Worm (Caenorhabditis elegans) whole organism, young adult: Measurements from ENCODE around the gene mec-14.
A peak's percentile ranks its signal among the peaks of the same experiment; 100 is the strongest.

Source experiments
- B0019.2 ChIP-seq: fragments of 200-800 bp; sonication (Bioruptor generic); conservative IDR thresholded peaks from 2 replicates; pipeline ENCODE4 v1.3.6; 2022; ENCODE audit warnings: missing genetic modification reagents, missing genetic modification characterization, missing compliant biosample characterization
- B0035.1 ChIP-seq: sonication (generic microtip); optimal IDR thresholded peaks from 2 replicates; lab custom pipeline; 2016; ENCODE audit warnings: missing genetic modification characterization, mild to moderate bottlenecking, missing compliant biosample characterization, missing genotype, missing genetic modification reagents
- D2030.7 ChIP-seq: fragments of 200-800 bp; sonication (Bioruptor generic); IDR thresholded peaks from 2 replicates; pipeline ENCODE4 v1.3.6; 2022; ENCODE audit warnings: missing genetic modification reagents, missing genetic modification characterization, missing compliant biosample characterization
- F23B12.7 ChIP-seq: sonication (generic microtip); optimal IDR thresholded peaks from 2 replicates; lab custom pipeline; 2017; ENCODE audit warnings: missing genetic modification characterization, mild to moderate bottlenecking, missing compliant biosample characterization, antibody characterized with exemption, moderate library complexity; ENCODE audit not compliant: insufficient read depth
- F33H1.4 ChIP-seq: fragments of 200-800 bp; sonication (Bioruptor generic); IDR thresholded peaks from 2 replicates; pipeline ENCODE4 v1.3.6; 2022; ENCODE audit warnings: missing genetic modification reagents, missing genetic modification characterization, missing compliant biosample characterization
- Y53F4B.3 ChIP-seq: fragments of 200-800 bp; sonication (Bioruptor generic); IDR thresholded peaks from 2 replicates; pipeline ENCODE4 v1.3.6; 2022; ENCODE audit warnings: missing genetic modification reagents, missing genetic modification characterization, missing compliant biosample characterization
- Y53G8AR.9 ChIP-seq: fragments of 200-800 bp; sonication (Bioruptor generic); conservative IDR thresholded peaks from 2 replicates; pipeline ENCODE4 v1.3.6; 2022; ENCODE audit warnings: missing genetic modification reagents, missing genetic modification characterization, missing compliant biosample characterization
- Y79H2A.3 ChIP-seq: fragments of 200-800 bp; sonication (Bioruptor generic); conservative IDR thresholded peaks from 2 replicates; pipeline ENCODE4 v1.3.6; 2022; ENCODE audit warnings: missing genetic modification reagents, missing genetic modification characterization, missing compliant biosample characterization
- ZK185.1 ChIP-seq: sonication (generic microtip); optimal IDR thresholded peaks from 2 replicates; lab custom pipeline; 2016; ENCODE audit warnings: mild to moderate bottlenecking, missing genetic modification characterization, missing compliant biosample characterization; ENCODE audit not compliant: poor library complexity, severe bottlenecking
- attf-3 ChIP-seq: fragments of 200-800 bp; sonication (Bioruptor generic); conservative IDR thresholded peaks from 2 replicates; pipeline ENCODE4 v1.3.6; 2022; ENCODE audit warnings: missing genetic modification reagents, missing genetic modification characterization, missing compliant biosample characterization
- attf-5 ChIP-seq: fragments of 200-800 bp; sonication (Bioruptor generic); optimal IDR thresholded peaks from 2 replicates; lab custom pipeline; 2018; ENCODE audit warnings: mild to moderate bottlenecking, missing genetic modification characterization, missing compliant biosample characterization
- cebp-1 ChIP-seq, 2 experiments: fragments of 200-800 bp in 1 of 2; sonication (Bioruptor generic) in 1 of 2; sonication (generic microtip) in 1 of 2; IDR thresholded peaks in 1 of 2; optimal IDR thresholded peaks in 1 of 2; 2 replicates each; pipeline versions ENCODE4 v1.3.6 to Lab custom; 2017 to 2022; ENCODE audit warnings: missing compliant biosample characterization in 2 of 2, missing genetic modification characterization in 2 of 2, mild to moderate bottlenecking in 1 of 2, missing genetic modification reagents in 1 of 2, moderate library complexity in 1 of 2
- cebp-2 ChIP-seq: fragments of 200-800 bp; sonication (Bioruptor generic); IDR thresholded peaks from 2 replicates; pipeline ENCODE4 v1.3.6; 2022; ENCODE audit warnings: missing genetic modification characterization, missing compliant biosample characterization
- ceh-40 ChIP-seq: fragments of 200-800 bp; sonication (Bioruptor generic); IDR thresholded peaks from 2 replicates; pipeline ENCODE4 v1.3.6; 2022; ENCODE audit warnings: missing genetic modification characterization, missing compliant biosample characterization
- ceh-91 ChIP-seq: fragments of 200-800 bp; sonication (Bioruptor generic); IDR thresholded peaks from 2 replicates; pipeline ENCODE4 v1.3.6; 2022; ENCODE audit warnings: missing genetic modification reagents, missing genetic modification characterization, missing compliant biosample characterization
- die-1 ChIP-seq: sonication (generic microtip); optimal IDR thresholded peaks from 2 replicates; lab custom pipeline; 2016; ENCODE audit warnings: missing genotype, mild to moderate bottlenecking, missing genetic modification characterization, missing compliant biosample characterization
- dpff-1 ChIP-seq: sonication (generic microtip); optimal IDR thresholded peaks from 2 replicates; lab custom pipeline; 2017; ENCODE audit warnings: mild to moderate bottlenecking, missing genetic modification characterization, missing compliant biosample characterization
- egrh-3 ChIP-seq: fragments of 200-800 bp; sonication (Bioruptor generic); IDR thresholded peaks from 2 replicates; pipeline ENCODE4 v1.3.6; 2022; ENCODE audit warnings: missing genetic modification reagents, missing genetic modification characterization, missing compliant biosample characterization
- gei-17 ChIP-seq: fragments of 200-800 bp; sonication (Bioruptor generic); optimal IDR thresholded peaks from 2 replicates; lab custom pipeline; 2018; ENCODE audit warnings: mild to moderate bottlenecking, missing genetic modification characterization, missing compliant biosample characterization
- hmg-1.2 ChIP-seq: fragments of 200-800 bp; sonication (Bioruptor generic); IDR thresholded peaks from 2 replicates; pipeline ENCODE4 v1.3.6; 2022; ENCODE audit warnings: missing genetic modification reagents, missing genetic modification characterization, missing compliant biosample characterization
- hrde-1 ChIP-seq: sonication (generic microtip); optimal IDR thresholded peaks from 2 replicates; lab custom pipeline; 2016; ENCODE audit warnings: missing genetic modification characterization, mild to moderate bottlenecking, missing compliant biosample characterization, moderate library complexity, missing genotype, missing genetic modification reagents, borderline replicate concordance
- let-607 ChIP-seq, 2 experiments: fragments of 200-800 bp in 1 of 2; sonication (Bioruptor generic) in 1 of 2; sonication (generic microtip) in 1 of 2; optimal IDR thresholded peaks; 2 replicates each; lab custom pipeline; 2016 to 2018; ENCODE audit warnings: mild to moderate bottlenecking in 2 of 2, missing compliant biosample characterization in 2 of 2, missing genetic modification characterization in 2 of 2, moderate library complexity in 2 of 2, missing genotype in 1 of 2
- lin-35 ChIP-seq, 3 experiments: fragments of 150-350 bp in 2 of 3; sonication (generic microtip) in 1 of 3; optimal IDR thresholded peaks; 2 replicates each; lab custom pipeline; 2014 to 2018; ENCODE audit warnings: missing biosample characterization in 3 of 3, missing genetic modification characterization in 3 of 3, missing genetic modification reagents in 3 of 3
- lin-40 ChIP-seq: sonication (generic microtip); optimal IDR thresholded peaks from 2 replicates; lab custom pipeline; 2016; ENCODE audit warnings: missing genetic modification characterization, mild to moderate bottlenecking, missing compliant biosample characterization, missing genotype, missing genetic modification reagents
- lin-54 ChIP-seq: fragments of 200-800 bp; sonication (Bioruptor generic); optimal IDR thresholded peaks from 2 replicates; lab custom pipeline; 2018; ENCODE audit warnings: mild to moderate bottlenecking, missing genetic modification characterization, missing compliant biosample characterization
- lsy-27 ChIP-seq: sonication (generic microtip); optimal IDR thresholded peaks from 2 replicates; lab custom pipeline; 2017; ENCODE audit warnings: missing genetic modification characterization, mild to moderate bottlenecking, missing compliant biosample characterization, antibody characterized with exemption, missing genotype, borderline replicate concordance; ENCODE audit not compliant: insufficient read depth
- madf-10 ChIP-seq: sonication (generic microtip); optimal IDR thresholded peaks from 2 replicates; lab custom pipeline; 2016; ENCODE audit warnings: mild to moderate bottlenecking, missing genetic modification characterization, missing compliant biosample characterization
- madf-6 ChIP-seq: fragments of 200-800 bp; sonication (Bioruptor generic); IDR thresholded peaks from 2 replicates; pipeline ENCODE4 v1.3.6; 2022; ENCODE audit warnings: missing genetic modification reagents, missing genetic modification characterization, missing compliant biosample characterization
- mcd-1 ChIP-seq: fragments of 200-800 bp; sonication (Bioruptor generic); IDR thresholded peaks from 2 replicates; pipeline ENCODE4 v1.3.6; 2022; ENCODE audit warnings: missing genetic modification reagents, missing genetic modification characterization, missing compliant biosample characterization
- mes-4 ChIP-seq: sonication (generic microtip); optimal IDR thresholded peaks from 2 replicates; lab custom pipeline; 2016; ENCODE audit warnings: missing genotype, missing genetic modification characterization, missing compliant biosample characterization
- nfya-1 ChIP-seq: sonication (generic microtip); optimal IDR thresholded peaks from 2 replicates; lab custom pipeline; 2017; ENCODE audit warnings: antibody characterized with exemption, missing compliant biosample characterization, missing genetic modification characterization, borderline replicate concordance; ENCODE audit not compliant: insufficient read depth
- pbrm-1 ChIP-seq: fragments of 200-800 bp; sonication (Bioruptor generic); IDR thresholded peaks from 2 replicates; pipeline ENCODE4 v1.3.6; 2022; ENCODE audit warnings: missing genetic modification reagents, missing genetic modification characterization, missing compliant biosample characterization
- pha-4 ChIP-seq: fragments of 150-350 bp; sonication (generic microtip); optimal IDR thresholded peaks from 2 replicates; lab custom pipeline; 2014; ENCODE audit warnings: missing biosample characterization, missing genetic modification reagents, missing genetic modification characterization
- rcor-1 ChIP-seq: fragments of 200-800 bp; sonication (Bioruptor generic); IDR thresholded peaks from 2 replicates; pipeline ENCODE4 v1.3.6; 2022; ENCODE audit warnings: missing genetic modification reagents, missing genetic modification characterization, missing compliant biosample characterization
- sea-2 ChIP-seq: fragments of 200-800 bp; sonication (Bioruptor generic); IDR thresholded peaks from 2 replicates; pipeline ENCODE4 v1.3.6; 2022; ENCODE audit warnings: missing genetic modification characterization, missing compliant biosample characterization
- snpc-1.3 ChIP-seq: sonication (generic microtip); optimal IDR thresholded peaks from 2 replicates; lab custom pipeline; 2017; ENCODE audit warnings: missing genetic modification characterization, mild to moderate bottlenecking, missing compliant biosample characterization, antibody characterized with exemption, moderate library complexity, missing genotype, missing genetic modification reagents; ENCODE audit not compliant: insufficient read depth
- snpc-3.4 ChIP-seq: sonication (generic microtip); optimal IDR thresholded peaks from 2 replicates; lab custom pipeline; 2017; ENCODE audit warnings: missing genetic modification characterization, mild to moderate bottlenecking, missing compliant biosample characterization, antibody characterized with exemption, moderate library complexity, missing genotype, missing genetic modification reagents
- snpc-4 ChIP-seq, 5 experiments: fragments of 150-350 bp in 1 of 5; sonication (generic microtip) in 4 of 5; optimal IDR thresholded peaks; 2 replicates each; lab custom pipeline; 2014 to 2018; ENCODE audit warnings: missing genetic modification characterization in 5 of 5, missing biosample characterization in 3 of 5, antibody characterized with exemption in 2 of 5, mild to moderate bottlenecking in 2 of 5, missing compliant biosample characterization in 2 of 5, missing genotype in 2 of 5, moderate library complexity in 2 of 5, missing genetic modification reagents in 1 of 5
- tbp1 ChIP-seq: fragments of 200-800 bp; sonication (Bioruptor generic); optimal IDR thresholded peaks from 2 replicates; lab custom pipeline; 2018; ENCODE audit warnings: mild to moderate bottlenecking, missing genetic modification characterization, missing compliant biosample characterization
- tbx-9 ChIP-seq: sonication (generic microtip); optimal IDR thresholded peaks from 2 replicates; lab custom pipeline; 2016; ENCODE audit warnings: borderline replicate concordance, missing genetic modification characterization, inconsistent platforms, missing compliant biosample characterization
- xnd-1 ChIP-seq: sonication (generic microtip); optimal IDR thresholded peaks from 2 replicates; lab custom pipeline; 2016; ENCODE audit warnings: missing genotype, missing genetic modification reagents, missing genetic modification characterization, missing compliant biosample characterization
- ztf-25 ChIP-seq: fragments of 200-800 bp; sonication (Bioruptor generic); IDR thresholded peaks from 2 replicates; pipeline ENCODE4 v1.3.6; 2022; ENCODE audit warnings: missing genetic modification reagents, missing genetic modification characterization, missing compliant biosample characterization
- ztf-6 ChIP-seq: fragments of 200-800 bp; sonication (Bioruptor generic); IDR thresholded peaks from 2 replicates; pipeline ENCODE4 v1.3.6; 2022; ENCODE audit warnings: missing genetic modification reagents, missing genetic modification characterization, missing compliant biosample characterization

Gene mec-14

ce11 chrIII:7235660-7236059, 42.9 kb upstream of the mec-14 start:
- TF ChIP-seq egrh-3, result peak; percentile 69; the same call in 1 of the 2 replicates

DNA sequence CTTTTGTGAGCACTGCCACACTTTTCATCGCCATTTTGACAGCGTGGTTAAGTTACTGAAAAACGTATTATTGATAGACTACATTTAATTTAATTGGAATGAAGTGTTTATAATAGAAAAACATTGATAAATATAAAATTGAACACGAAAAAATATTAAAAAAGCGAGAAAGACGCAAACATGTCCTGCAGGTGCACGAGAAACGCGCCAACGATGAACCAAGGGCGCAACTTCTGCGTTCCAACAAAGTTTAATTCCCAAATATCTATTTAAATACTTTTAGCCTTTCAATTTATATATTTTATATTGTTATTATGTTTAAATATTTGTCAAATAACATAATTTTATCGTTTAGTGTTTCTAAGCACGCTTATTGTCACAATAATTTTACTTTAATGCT, 41.4 kb upstream of the mec-14 start, which contains the start of gene ndus-8:
TSS of gene ndus-8 (minus strand) at position 55 of the 400 bp plus-strand sequence.
- TF ChIP-seq xnd-1 (tag; lab: Kevin White, UChicago), result no peak
- TF ChIP-seq ztf-6 (GFP tag; lab: Robert Waterston, UW), result no peak
- TF ChIP-seq cebp-2 (GFP tag; lab: Robert Waterston, UW), result no peak
- TF ChIP-seq ceh-91 (GFP tag; lab: Robert Waterston, UW), result no peak
- TF ChIP-seq mcd-1 (GFP tag; lab: Robert Waterston, UW), result peak; percentile 63
- no peak for TF ChIP-seq B0019.2
- no peak for TF ChIP-seq Y79H2A.3 (GFP tag; lab: Robert Waterston, UW)
- TF ChIP-seq lin-35 (GFP tag; optimal IDR thresholded peaks at IDR 0.05; lab: Kevin White, UChicago), result peak in 1 of 3 experiments; percentile 66
- TF ChIP-seq snpc-3.4 (tag; lab: Kevin White, UChicago), result peak; percentile 50
- TF ChIP-seq Y53G8AR.9 (GFP tag; lab: Robert Waterston, UW), result no peak; the same call in 1 of the 2 replicates
- TF ChIP-seq pha-4 (tag; lab: Kevin White, UChicago), result peak; percentile 45
- TF ChIP-seq ztf-25 (GFP tag; lab: Robert Waterston, UW), result no peak
- no peak for TF ChIP-seq attf-5 (GFP tag; lab: Kevin White, UChicago)
- TF ChIP-seq pbrm-1, result no peak
- peak; percentile 27 for TF ChIP-seq lin-40 (tag; lab: Kevin White, UChicago)
- no peak for TF ChIP-seq gei-17 (GFP tag; lab: Kevin White, UChicago)
- peak; percentile 37; the same call in 1 of the 2 replicates for TF ChIP-seq hmg-1.2
- no peak for TF ChIP-seq snpc-1.3
- peak; percentile 54; the same call in 1 of the 2 replicates for TF ChIP-seq madf-6 (GFP tag; lab: Robert Waterston, UW)
- TF ChIP-seq ceh-40, result no peak
- TF ChIP-seq mes-4 (tag; lab: Kevin White, UChicago), result no peak
- TF ChIP-seq let-607 (tag; optimal IDR thresholded peaks at IDR 0.05; lab: Kevin White, UChicago), result no peak
- 0 out of 2 replicates have a peak, but pooled peaks have one; percentile 37 for TF ChIP-seq attf-3 (GFP tag; lab: Robert Waterston, UW)
- TF ChIP-seq dpff-1, result no peak
- peak; percentile 59 for TF ChIP-seq lin-54
- TF ChIP-seq nfya-1 (tag; lab: Kevin White, UChicago), result no peak
- TF ChIP-seq madf-10, result no peak
- peak; percentile 21 for TF ChIP-seq tbp1
- TF ChIP-seq F33H1.4 (GFP tag; lab: Robert Waterston, UW), result peak; percentile 52
- TF ChIP-seq sea-2 (GFP tag; lab: Robert Waterston, UW), result no peak
- TF ChIP-seq rcor-1 (GFP tag; lab: Robert Waterston, UW), result 0 out of 2 replicates have a peak, but pooled peaks have one; percentile 9
- no peak for TF ChIP-seq die-1 (tag; lab: Kevin White, UChicago)
- TF ChIP-seq lsy-27 (tag; lab: Kevin White, UChicago), result no peak
- TF ChIP-seq F23B12.7 (tag; lab: Kevin White, UChicago), result peak; percentile 12
- TF ChIP-seq Y53F4B.3 (GFP tag; lab: Robert Waterston, UW), result no peak
- TF ChIP-seq D2030.7, result no peak
- TF ChIP-seq hrde-1 (tag; lab: Kevin White, UChicago), result no peak
- no peak for TF ChIP-seq tbx-9
- TF ChIP-seq cebp-1 (GFP tag; IDR thresholded peaks at IDR 0.05; lab: Robert Waterston, UW), result no peak
- peak; percentile 45 for TF ChIP-seq cebp-1 (tag; optimal IDR thresholded peaks at IDR 0.05; lab: Kevin White, UChicago)
- no peak for TF ChIP-seq snpc-4 (GFP tag; optimal IDR thresholded peaks at IDR 0.05; lab: Kevin White, UChicago)
- peak in 3 of 4 experiments; percentile 23 to 81 (median 42) for TF ChIP-seq snpc-4 (tag; optimal IDR thresholded peaks at IDR 0.05; lab: Kevin White, UChicago)
- no peak for TF ChIP-seq B0035.1 (tag; lab: Kevin White, UChicago)
- peak; percentile 5 for TF ChIP-seq ZK185.1 (tag; lab: Kevin White, UChicago)
